Fruit fly (Drosophila melanogaster): Measurements from ENCODE around the gene CG34428.

CG34428 gene

dm6 chr3L:13046758-13047157 lies 14.8 kb upstream of the CG34428 start, which contains the start of gene CG11279:
Gene CG11279 (plus strand): TSS chr3L:13046977.
- no peak for TF ChIP-seq tx (GFP tag; optimal IDR thresholded peaks at IDR 0.05)
- TF ChIP-seq gfzf (GFP tag; optimal IDR thresholded peaks at IDR 0.05): peak; percentile 5
- TF ChIP-seq vnd (GFP tag; IDR thresholded peaks at IDR 0.05; ENCODE audit: partially characterized antibody): peak; percentile 54; the same call in 1 of the 3 replicates
- no peak for TF ChIP-seq CG6175 (GFP tag; IDR thresholded peaks at IDR 0.05)
- TF ChIP-seq CG8290 (GFP tag; optimal IDR thresholded peaks at IDR 0.05): no peak
- TF ChIP-seq CG8290 (tag; optimal IDR thresholded peaks at IDR 0.05): peak in 1 of 2 experiments; percentile 15
- no peak for TF ChIP-seq luna (GFP tag; optimal IDR thresholded peaks at IDR 0.05)
- peak; percentile 72 for TF ChIP-seq zen2 (GFP tag; IDR thresholded peaks at IDR 0.05; ENCODE audit: partially characterized antibody)
- no peak for TF ChIP-seq CG10431 (GFP tag; optimal IDR thresholded peaks at IDR 0.05)
- TF ChIP-seq eyg (GFP tag; optimal IDR thresholded peaks at IDR 0.05): no peak
- no peak for TF ChIP-seq Deaf1 (tag; optimal IDR thresholded peaks at IDR 0.05)
- no peak for TF ChIP-seq CG17359 (tag; optimal IDR thresholded peaks at IDR 0.05)
- TF ChIP-seq z (GFP tag; IDR thresholded peaks at IDR 0.05): no peak
- peak; percentile 66; the same call in 1 of the 4 replicates for TF ChIP-seq chinmo (GFP tag; IDR thresholded peaks at IDR 0.05; ENCODE audit: partially characterized antibody)
- no peak for TF ChIP-seq Nf-YC (tag; optimal IDR thresholded peaks at IDR 0.05)
- no peak for TF ChIP-seq Dek (tag; optimal IDR thresholded peaks at IDR 0.05)
- peak; percentile 37 for TF ChIP-seq Ets97D (GFP tag; optimal IDR thresholded peaks at IDR 0.05)
- TF ChIP-seq HmgZ (tag; optimal IDR thresholded peaks at IDR 0.05): peak; percentile 0
- no peak for TF ChIP-seq Usf (GFP tag; optimal IDR thresholded peaks at IDR 0.05)
- peak; percentile 68 for TF ChIP-seq CG16813 (GFP tag; IDR thresholded peaks at IDR 0.05; ENCODE audit: partially characterized antibody)
- peak; percentile 74 for TF ChIP-seq CG2116 (GFP tag; optimal IDR thresholded peaks at IDR 0.05)
- no peak for TF ChIP-seq CG9437 (GFP tag; optimal IDR thresholded peaks at IDR 0.05)
- TF ChIP-seq CG17802 (tag; optimal IDR thresholded peaks at IDR 0.05): no peak
- no peak for TF ChIP-seq CG10959 (GFP tag; IDR thresholded peaks at IDR 0.05)
- no peak for TF ChIP-seq CG3281 (GFP tag; optimal IDR thresholded peaks at IDR 0.05)
- TF ChIP-seq CG7928 (GFP tag; optimal IDR thresholded peaks at IDR 0.05): no peak
- peak; percentile 66 for TF ChIP-seq dm (GFP tag; optimal IDR thresholded peaks at IDR 0.05)
- no peak for TF ChIP-seq Hmx (GFP tag; optimal IDR thresholded peaks at IDR 0.05)
- TF ChIP-seq bcd (GFP tag; optimal IDR thresholded peaks at IDR 0.05): no peak
- TF ChIP-seq row (GFP tag; IDR thresholded peaks at IDR 0.05): no peak; the same call in 2 of the 3 replicates
- peak; percentile 54; the same call in 1 of the 2 replicates for TF ChIP-seq sna (GFP tag; IDR thresholded peaks at IDR 0.05; ENCODE audit: partially characterized antibody)
- peak; percentile 79 for TF ChIP-seq Dll (GFP tag; IDR thresholded peaks at IDR 0.05; ENCODE audit: partially characterized antibody)
- peak; percentile 39; the same call in 1 of the 2 replicates for TF ChIP-seq CG42726 (GFP tag; IDR thresholded peaks at IDR 0.05; ENCODE audit: partially characterized antibody)
- TF ChIP-seq bsh (GFP tag; optimal IDR thresholded peaks at IDR 0.05): no peak
- no peak for TF ChIP-seq CG9215 (GFP tag; IDR thresholded peaks at IDR 0.05)
- TF ChIP-seq C15 (GFP tag; IDR thresholded peaks at IDR 0.05): no peak
- TF ChIP-seq unc-4 (GFP tag; IDR thresholded peaks at IDR 0.05; ENCODE audit: partially characterized antibody): peak; percentile 68
- peak; percentile 28 for TF ChIP-seq CG14710 (tag; optimal IDR thresholded peaks at IDR 0.05)
- TF ChIP-seq CG3847 (GFP tag; IDR thresholded peaks at IDR 0.05): peak; percentile 58
- TF ChIP-seq CG18619 (GFP tag; optimal IDR thresholded peaks at IDR 0.05): no peak
- TF ChIP-seq cas (GFP tag; IDR thresholded peaks at IDR 0.05): no peak
- no peak for TF ChIP-seq CG15696 (tag; optimal IDR thresholded peaks at IDR 0.05)
- peak; percentile 58 for TF ChIP-seq MESR4 (GFP tag; optimal IDR thresholded peaks at IDR 0.05)
- no peak for TF ChIP-seq Awh (GFP tag; IDR thresholded peaks at IDR 0.05)
- peak; percentile 98 for TF ChIP-seq Dp (GFP tag; optimal IDR thresholded peaks at IDR 0.05)
- TF ChIP-seq Hr39 (optimal IDR thresholded peaks at IDR 0.05): no peak
- TF ChIP-seq ATbp (GFP tag; optimal IDR thresholded peaks at IDR 0.05): no peak
- TF ChIP-seq Scr (GFP tag; IDR thresholded peaks at IDR 0.05; ENCODE audit: partially characterized antibody): peak; percentile 73
- TF ChIP-seq CG12299 (tag; optimal IDR thresholded peaks at IDR 0.05): no peak
- TF ChIP-seq exex (tag; optimal IDR thresholded peaks at IDR 0.05): no peak
- TF ChIP-seq CG8765 (GFP tag; IDR thresholded peaks at IDR 0.05): no peak

Data from whole organism, embryonic.